Worm (Caenorhabditis elegans): ENCODE measurements around the gene ins-4.

DNA sequence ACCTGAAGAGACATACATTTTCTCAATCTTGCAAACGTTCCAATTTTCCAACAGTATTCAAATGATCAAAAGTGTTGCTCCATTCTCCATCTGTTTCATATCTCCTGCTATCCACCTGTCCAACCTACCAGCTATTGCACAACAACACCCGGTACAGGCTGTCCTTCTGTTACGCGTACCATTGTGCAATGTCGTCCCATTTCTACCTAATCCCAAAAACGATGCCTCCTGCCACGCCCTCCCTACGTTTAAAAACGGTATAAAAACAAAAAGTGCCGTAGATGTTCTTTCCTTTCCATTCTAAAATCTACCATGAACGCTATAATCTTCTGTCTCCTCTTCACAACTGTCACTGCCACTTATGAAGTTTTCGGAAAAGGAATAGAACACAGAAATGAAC lies 7.9 kb upstream of the ins-4 start, which contains the start of gene ins-2:
- TF ChIP-seq pag-3 (tag; optimal IDR thresholded peaks at IDR 0.05; ENCODE audit: borderline replicate concordance) = no peak
- TF ChIP-seq unc-55 (GFP tag; optimal IDR thresholded peaks at IDR 0.05) = no peak
- no peak for TF ChIP-seq dmd-4 (tag; optimal IDR thresholded peaks at IDR 0.05; ENCODE audit: borderline replicate concordance)
- no peak for TF ChIP-seq pqm-1 (tag; optimal IDR thresholded peaks at IDR 0.05)
- no peak for TF ChIP-seq F13H6.1 (tag; optimal IDR thresholded peaks at IDR 0.05)
- no peak for TF ChIP-seq sdc-2 (tag; optimal IDR thresholded peaks at IDR 0.05)
- no peak for TF ChIP-seq unc-86 (tag; optimal IDR thresholded peaks at IDR 0.05)
- TF ChIP-seq fkh-10 (GFP tag; optimal IDR thresholded peaks at IDR 0.05) = no peak
- TF ChIP-seq dve-1 (tag; optimal IDR thresholded peaks at IDR 0.05) = no peak
- TF ChIP-seq hlh-30 (tag; optimal IDR thresholded peaks at IDR 0.05; ENCODE audit: insufficient read depth) = no peak
- no peak for TF ChIP-seq ama-1 (optimal IDR thresholded peaks at IDR 0.05)
- TF ChIP-seq C08G9.2 (tag; optimal IDR thresholded peaks at IDR 0.05) = no peak
- no peak for TF ChIP-seq zip-5 (tag; optimal IDR thresholded peaks at IDR 0.05)

All from whole organism, late embryonic.